Worm (Caenorhabditis elegans) whole organism, young adult: ENCODE measurements around the gene Y43F8A.2.

ENCODE experiments used
- B0336.3 ChIP-seq: fragments of 200-800 bp; sonication (Bioruptor generic); IDR thresholded peaks from 2 replicates; pipeline ENCODE4 v1.3.6; 2022; ENCODE audit warnings: missing genetic modification characterization, missing compliant biosample characterization
- F39B2.1 ChIP-seq: fragments of 200-800 bp; sonication (Bioruptor generic); IDR thresholded peaks from 2 replicates; pipeline ENCODE4 v1.3.6; 2022; ENCODE audit warnings: missing genetic modification reagents, missing genetic modification characterization, missing compliant biosample characterization
- Y53F4B.3 ChIP-seq: fragments of 200-800 bp; sonication (Bioruptor generic); IDR thresholded peaks from 2 replicates; pipeline ENCODE4 v1.3.6; 2022; ENCODE audit warnings: missing genetic modification reagents, missing genetic modification characterization, missing compliant biosample characterization
- Y53G8AR.9 ChIP-seq: fragments of 200-800 bp; sonication (Bioruptor generic); conservative IDR thresholded peaks from 2 replicates; pipeline ENCODE4 v1.3.6; 2022; ENCODE audit warnings: missing genetic modification reagents, missing genetic modification characterization, missing compliant biosample characterization
- aptf-3 ChIP-seq: fragments of 200-800 bp; sonication (Bioruptor generic); IDR thresholded peaks from 2 replicates; pipeline ENCODE4 v1.3.6; 2022; ENCODE audit warnings: missing genetic modification characterization, missing compliant biosample characterization
- atf-7 ChIP-seq: sonication (generic microtip); optimal IDR thresholded peaks from 2 replicates; lab custom pipeline; 2017; ENCODE audit warnings: mild to moderate bottlenecking, missing genetic modification characterization, missing compliant biosample characterization
- athp-1 ChIP-seq: sonication (generic microtip); optimal IDR thresholded peaks from 2 replicates; lab custom pipeline; 2017; ENCODE audit warnings: mild to moderate bottlenecking, missing genetic modification characterization, missing compliant biosample characterization
- cebp-1 ChIP-seq, 2 experiments: fragments of 200-800 bp in 1 of 2; sonication (Bioruptor generic) in 1 of 2; sonication (generic microtip) in 1 of 2; IDR thresholded peaks in 1 of 2; optimal IDR thresholded peaks in 1 of 2; 2 replicates each; pipeline versions ENCODE4 v1.3.6 to Lab custom; 2017 to 2022; ENCODE audit warnings: missing compliant biosample characterization in 2 of 2, missing genetic modification characterization in 2 of 2, mild to moderate bottlenecking in 1 of 2, missing genetic modification reagents in 1 of 2, moderate library complexity in 1 of 2
- dox-1 ChIP-seq: fragments of 200-800 bp; sonication (Bioruptor generic); IDR thresholded peaks from 2 replicates; pipeline ENCODE4 v1.3.6; 2022; ENCODE audit warnings: missing genetic modification reagents, missing genetic modification characterization, missing compliant biosample characterization
- egl-44 ChIP-seq: fragments of 200-800 bp; sonication (Bioruptor generic); IDR thresholded peaks from 2 replicates; pipeline ENCODE4 v1.3.6; 2022; ENCODE audit warnings: missing genetic modification reagents, missing genetic modification characterization, missing compliant biosample characterization
- gei-17 ChIP-seq: fragments of 200-800 bp; sonication (Bioruptor generic); optimal IDR thresholded peaks from 2 replicates; lab custom pipeline; 2018; ENCODE audit warnings: mild to moderate bottlenecking, missing genetic modification characterization, missing compliant biosample characterization
- hlh-26 ChIP-seq: fragments of 200-800 bp; sonication (Bioruptor generic); conservative IDR thresholded peaks from 2 replicates; pipeline ENCODE4 v1.3.6; 2022; ENCODE audit warnings: missing genetic modification reagents, missing genetic modification characterization, missing compliant biosample characterization
- hmg-1.2 ChIP-seq: fragments of 200-800 bp; sonication (Bioruptor generic); IDR thresholded peaks from 2 replicates; pipeline ENCODE4 v1.3.6; 2022; ENCODE audit warnings: missing genetic modification reagents, missing genetic modification characterization, missing compliant biosample characterization
- hsf-1 ChIP-seq: fragments of 200-800 bp; sonication (Bioruptor generic); IDR thresholded peaks from 2 replicates; pipeline ENCODE4 v1.3.6; 2022; ENCODE audit warnings: missing genetic modification reagents, missing genetic modification characterization, missing compliant biosample characterization
- lin-35 ChIP-seq, 3 experiments: fragments of 150-350 bp in 2 of 3; sonication (generic microtip) in 1 of 3; optimal IDR thresholded peaks; 2 replicates each; lab custom pipeline; 2014 to 2018; ENCODE audit warnings: missing biosample characterization in 3 of 3, missing genetic modification characterization in 3 of 3, missing genetic modification reagents in 3 of 3
- lir-1 ChIP-seq: fragments of 200-800 bp; sonication (Bioruptor generic); conservative IDR thresholded peaks from 2 replicates; pipeline ENCODE4 v1.3.6; 2022; ENCODE audit warnings: missing genetic modification reagents, missing genetic modification characterization, missing compliant biosample characterization
- lsy-27 ChIP-seq: sonication (generic microtip); optimal IDR thresholded peaks from 2 replicates; lab custom pipeline; 2017; ENCODE audit warnings: missing genetic modification characterization, mild to moderate bottlenecking, missing compliant biosample characterization, antibody characterized with exemption, missing genotype, borderline replicate concordance; ENCODE audit not compliant: insufficient read depth
- mel-28 ChIP-seq: sonication (generic microtip); optimal IDR thresholded peaks from 2 replicates; lab custom pipeline; 2016; ENCODE audit warnings: borderline replicate concordance, mild to moderate bottlenecking, missing genetic modification characterization, missing compliant biosample characterization
- nfyb-1 ChIP-seq: fragments of 200-800 bp; sonication (Bioruptor generic); IDR thresholded peaks from 2 replicates; pipeline ENCODE4 v1.3.6; 2022; ENCODE audit warnings: missing genetic modification reagents, missing genetic modification characterization, missing compliant biosample characterization
- nhr-90 ChIP-seq: sonication (generic microtip); optimal IDR thresholded peaks from 2 replicates; lab custom pipeline; 2016; ENCODE audit warnings: missing genotype, mild to moderate bottlenecking, missing genetic modification characterization, missing compliant biosample characterization
- rcor-1 ChIP-seq: fragments of 200-800 bp; sonication (Bioruptor generic); IDR thresholded peaks from 2 replicates; pipeline ENCODE4 v1.3.6; 2022; ENCODE audit warnings: missing genetic modification reagents, missing genetic modification characterization, missing compliant biosample characterization
- snpc-1.1 ChIP-seq: sonication (generic microtip); optimal IDR thresholded peaks from 2 replicates; lab custom pipeline; 2017; ENCODE audit warnings: missing genetic modification characterization, mild to moderate bottlenecking, missing compliant biosample characterization, antibody characterized with exemption, moderate library complexity, missing genotype, missing genetic modification reagents; ENCODE audit not compliant: insufficient read depth
- somi-1 ChIP-seq: fragments of 200-800 bp; sonication (Bioruptor generic); optimal IDR thresholded peaks from 2 replicates; lab custom pipeline; 2018; ENCODE audit warnings: mild to moderate bottlenecking, missing genetic modification characterization, missing compliant biosample characterization
- tbp1 ChIP-seq: fragments of 200-800 bp; sonication (Bioruptor generic); optimal IDR thresholded peaks from 2 replicates; lab custom pipeline; 2018; ENCODE audit warnings: mild to moderate bottlenecking, missing genetic modification characterization, missing compliant biosample characterization
- tbx-9 ChIP-seq: sonication (generic microtip); optimal IDR thresholded peaks from 2 replicates; lab custom pipeline; 2016; ENCODE audit warnings: borderline replicate concordance, missing genetic modification characterization, inconsistent platforms, missing compliant biosample characterization
- unc-62 ChIP-seq: fragments of 150-350 bp; optimal IDR thresholded peaks from 2 replicates; lab custom pipeline; 2014; ENCODE audit warnings: missing biosample characterization, missing genetic modification reagents, missing genetic modification characterization
- xnd-1 ChIP-seq: sonication (generic microtip); optimal IDR thresholded peaks from 2 replicates; lab custom pipeline; 2016; ENCODE audit warnings: missing genotype, missing genetic modification reagents, missing genetic modification characterization, missing compliant biosample characterization
- ztf-28 ChIP-seq: fragments of 200-800 bp; sonication (Bioruptor generic); IDR thresholded peaks from 2 replicates; pipeline ENCODE4 v1.3.6; 2022; ENCODE audit warnings: missing genetic modification reagents, missing genetic modification characterization, missing compliant biosample characterization

The Y43F8A.2 gene

DNA sequence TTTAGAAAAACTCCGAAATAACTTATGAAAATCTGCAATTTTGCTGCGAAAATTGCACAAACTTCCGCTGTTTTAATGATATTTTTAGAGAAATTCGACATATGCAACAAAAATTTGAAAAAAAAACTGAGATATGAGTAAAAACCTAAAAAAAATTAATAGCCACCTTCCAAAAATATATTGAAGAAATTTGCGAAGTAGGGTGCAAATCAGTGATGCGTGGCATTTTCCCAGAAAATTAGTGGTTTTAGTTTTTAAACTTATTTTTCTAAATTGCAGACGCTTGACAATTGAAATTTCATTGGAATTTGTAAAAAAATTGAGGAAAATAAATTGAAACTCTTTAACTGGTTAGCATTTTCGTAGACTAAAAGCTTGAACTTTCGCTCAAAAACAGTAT is 27.5 kb downstream of the Y43F8A.2 start, which contains the start of gene C25F9.13:
Gene C25F9.13, minus strand, starts transcription at position 101 of the 400 bp plus-strand sequence.
- TF ChIP-seq hsf-1 (GFP tag; lab: Robert Waterston, UW) (no peak), mel-28 (tag; lab: Kevin White, UChicago) (no peak)

- TF ChIP-seq cebp-1 (GFP tag; IDR thresholded peaks at IDR 0.05; lab: Robert Waterston, UW) (peak; percentile 50; the same call in 1 of the 2 replicates), cebp-1 (tag; optimal IDR thresholded peaks at IDR 0.05; lab: Kevin White, UChicago) (peak; percentile 42)
These were observed 27.9 kb downstream of the Y43F8A.2 start for ce11 chrV:19399282-19399681.

DNA sequence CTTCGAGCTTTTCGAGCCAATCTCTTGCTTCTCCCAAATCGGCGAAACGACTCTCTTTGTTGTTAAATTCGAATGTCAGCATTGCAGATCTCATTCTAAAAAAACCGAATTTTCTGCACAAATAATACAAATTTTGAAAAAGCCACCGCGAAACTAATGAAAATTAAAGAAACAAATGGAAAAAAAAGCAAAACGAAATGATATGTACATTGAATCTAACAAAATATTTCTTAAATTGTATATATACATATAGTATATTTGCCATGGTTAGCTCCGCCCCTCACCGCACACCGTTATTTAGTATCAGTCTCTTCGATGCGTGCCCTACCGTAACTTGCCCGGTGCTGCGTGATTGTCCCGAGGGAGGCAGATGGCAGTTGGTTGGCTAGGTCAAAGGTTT is 29.3 kb downstream of the Y43F8A.2 start, which contains the start of gene srw-86:
Gene srw-86, minus strand, starts transcription at position 101 of the 400 bp plus-strand sequence.
- no peak for TF ChIP-seq egl-44
- TF ChIP-seq tbx-9 (tag; lab: Kevin White, UChicago) = no peak
- no peak for TF ChIP-seq B0336.3 (GFP tag; lab: Robert Waterston, UW)
- TF ChIP-seq rcor-1 (GFP tag; lab: Robert Waterston, UW) = no peak
- TF ChIP-seq snpc-1.1 = no peak
- TF ChIP-seq somi-1 = no peak
- TF ChIP-seq lir-1 (GFP tag; lab: Robert Waterston, UW) = no peak
- no peak for TF ChIP-seq gei-17 (GFP tag; lab: Kevin White, UChicago)

ce11 chrV:19401429-19401828 is 30.1 kb downstream of the Y43F8A.2 start:
- 0 out of 2 replicates have a peak, but pooled peaks have one; percentile 8 for TF ChIP-seq nfyb-1 (GFP tag; lab: Robert Waterston, UW)
- TF ChIP-seq hmg-1.2 (GFP tag; lab: Robert Waterston, UW) = no peak
- peak; percentile 40; the same call in 1 of the 2 replicates for TF ChIP-seq cebp-1 (GFP tag; IDR thresholded peaks at IDR 0.05; lab: Robert Waterston, UW)
- peak; percentile 49 for TF ChIP-seq cebp-1 (tag; optimal IDR thresholded peaks at IDR 0.05; lab: Kevin White, UChicago)

DNA sequence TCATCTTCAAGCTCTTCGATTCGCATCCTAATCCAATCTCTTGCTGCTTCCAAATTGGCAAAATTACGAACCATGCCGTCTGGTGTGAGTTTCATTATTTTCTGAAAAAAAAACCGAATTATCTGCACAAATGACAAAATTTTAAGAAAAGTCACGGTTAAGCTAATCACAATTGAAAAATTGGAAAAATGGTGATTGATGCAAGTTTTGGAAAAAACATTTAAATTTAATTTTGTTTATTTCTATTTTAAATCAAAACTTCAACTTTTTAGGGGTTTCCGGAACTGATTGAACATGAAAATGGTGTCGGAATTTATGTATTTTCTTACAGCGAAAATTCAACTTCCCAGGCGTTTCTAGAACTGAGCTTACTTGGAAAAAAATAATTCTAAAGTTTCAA is 31.5 kb downstream of the Y43F8A.2 start, which contains the start of gene C25F9.12:
Gene C25F9.12, minus strand, starts transcription at position 101 of the 400 bp plus-strand sequence.
- no peak for TF ChIP-seq dox-1
- TF ChIP-seq lsy-27 (tag; lab: Kevin White, UChicago) = no peak
- TF ChIP-seq xnd-1 (tag; lab: Kevin White, UChicago) = no peak
- TF ChIP-seq unc-62 (GFP tag; lab: Kevin White, UChicago) = no peak
- no peak for TF ChIP-seq Y53G8AR.9 (GFP tag; lab: Robert Waterston, UW)
- TF ChIP-seq atf-7 (tag; lab: Kevin White, UChicago) = no peak
- no peak for TF ChIP-seq Y53F4B.3 (GFP tag; lab: Robert Waterston, UW)
- TF ChIP-seq hlh-26 (GFP tag; lab: Robert Waterston, UW) = no peak
- TF ChIP-seq gei-17 (GFP tag; lab: Kevin White, UChicago) = no peak
- no peak for TF ChIP-seq F39B2.1 (GFP tag; lab: Robert Waterston, UW)
- no peak for TF ChIP-seq tbp1
- no peak for TF ChIP-seq aptf-3 (GFP tag; lab: Robert Waterston, UW)
- TF ChIP-seq snpc-1.1 = no peak
- no peak for TF ChIP-seq ztf-28

DNA sequence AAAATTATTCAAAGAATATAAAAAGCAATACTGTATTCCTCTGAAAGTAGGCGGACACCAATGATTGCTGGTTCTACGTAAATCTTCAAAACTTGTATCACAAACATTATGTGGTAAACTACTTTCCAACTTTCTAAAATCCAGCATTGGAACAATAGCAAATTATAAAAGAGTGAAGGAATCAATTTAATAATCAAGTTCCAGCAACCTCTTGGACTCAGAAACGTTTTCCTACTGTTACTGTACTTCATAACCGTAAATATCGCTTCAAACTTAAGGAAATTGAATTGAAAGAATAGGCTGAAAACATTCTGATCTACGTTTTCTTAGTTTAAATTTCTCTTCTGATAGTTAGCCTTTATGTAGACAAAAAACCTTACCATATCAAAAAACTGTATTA is 32.3 kb downstream of the Y43F8A.2 start:
- TF ChIP-seq aptf-3 (GFP tag; lab: Robert Waterston, UW) (no peak), athp-1 (tag; lab: Kevin White, UChicago) (no peak), nhr-90 (tag; lab: Kevin White, UChicago) (no peak), lin-35 (GFP tag; optimal IDR thresholded peaks at IDR 0.05; lab: Kevin White, UChicago) (no peak), hlh-26 (GFP tag; lab: Robert Waterston, UW) (no peak)
